Fruit fly (Drosophila melanogaster) whole organism, pupa: ENCODE data around the gene SIFaR.

Experiments used
- CG10348 ChIP-seq: fragments of 200-800 bp; sonication (Bioruptor generic); IDR thresholded peaks from 2 replicates; pipeline ENCODE4 v1.3.6; 2022; ENCODE audit warnings: missing biosample characterization, missing genetic modification characterization
- CG12605 ChIP-seq: fragments of 200-800 bp; sonication (Bioruptor generic); IDR thresholded peaks from 2 replicates; pipeline ENCODE4 v1.3.6; 2022; ENCODE audit warnings: missing biosample characterization, missing genetic modification characterization
- CG13204 ChIP-seq: fragments of 200-800 bp; sonication (Bioruptor generic); optimal IDR thresholded peaks from 2 replicates; lab custom pipeline; 2018; ENCODE audit warnings: missing biosample characterization, mild to moderate bottlenecking, missing genetic modification characterization, moderate library complexity
- CG14655 ChIP-seq: fragments of 200-800 bp; sonication (Bioruptor generic); optimal IDR thresholded peaks from 3 replicates; lab custom pipeline; 2017; ENCODE audit warnings: mild to moderate bottlenecking, missing biosample characterization, missing genetic modification reagents, missing genetic modification characterization
- CG15710 ChIP-seq: fragments of 200-800 bp; sonication (Bioruptor generic); optimal IDR thresholded peaks from 2 replicates; lab custom pipeline; 2018; ENCODE audit warnings: missing biosample characterization, mild to moderate bottlenecking, missing genetic modification characterization, moderate library complexity
- CG17806 ChIP-seq: fragments of 200-800 bp; sonication (Bioruptor generic); optimal IDR thresholded peaks from 2 replicates; lab custom pipeline; 2018; ENCODE audit warnings: missing biosample characterization, mild to moderate bottlenecking, missing genetic modification characterization, moderate library complexity
- CG32121 ChIP-seq: fragments of 200-800 bp; sonication (Bioruptor generic); IDR thresholded peaks from 2 replicates; pipeline ENCODE4 v1.3.6; 2022; ENCODE audit warnings: missing biosample characterization, missing genetic modification characterization
- CG34367 ChIP-seq: fragments of 200-800 bp; sonication (Bioruptor generic); optimal IDR thresholded peaks from 2 replicates; lab custom pipeline; 2018; ENCODE audit warnings: missing biosample characterization, mild to moderate bottlenecking, missing genetic modification characterization
- CG4496 ChIP-seq: fragments of 200-800 bp; sonication (Bioruptor generic); IDR thresholded peaks from 3 replicates; pipeline ENCODE4 v1.3.6; 2022; ENCODE audit warnings: missing biosample characterization, missing genetic modification characterization
- CG8159 ChIP-seq: fragments of 200-800 bp; sonication (Bioruptor generic); optimal IDR thresholded peaks from 3 replicates; lab custom pipeline; 2018; ENCODE audit warnings: missing biosample characterization, mild to moderate bottlenecking, missing genetic modification characterization, moderate library complexity
- CG8301 ChIP-seq: fragments of 200-800 bp; sonication (Bioruptor generic); optimal IDR thresholded peaks from 2 replicates; lab custom pipeline; 2018; ENCODE audit warnings: missing biosample characterization, mild to moderate bottlenecking, missing genetic modification characterization
- CG9948 ChIP-seq: fragments of 200-800 bp; sonication (Bioruptor generic); optimal IDR thresholded peaks from 2 replicates; lab custom pipeline; 2018; ENCODE audit warnings: missing biosample characterization, mild to moderate bottlenecking, missing genetic modification characterization, moderate library complexity
- D1 ChIP-seq: fragments of 200-800 bp; sonication (Bioruptor generic); optimal IDR thresholded peaks from 2 replicates; lab custom pipeline; 2018; ENCODE audit warnings: missing biosample characterization, mild to moderate bottlenecking, missing genetic modification characterization, moderate library complexity
- EcR ChIP-seq: fragments of 200-800 bp; sonication (Bioruptor generic); optimal IDR thresholded peaks from 3 replicates; lab custom pipeline; 2019; ENCODE audit warnings: missing biosample characterization, missing genetic modification characterization, mild to moderate bottlenecking, moderate library complexity, missing genetic modification reagents
- Ets98B ChIP-seq: fragments of 200-800 bp; sonication (Bioruptor generic); IDR thresholded peaks from 2 replicates; pipeline ENCODE4 v1.3.6; 2022; ENCODE audit warnings: missing biosample characterization, missing genetic modification characterization
- Pif1A ChIP-seq: fragments of 200-800 bp; sonication (Bioruptor generic); optimal IDR thresholded peaks from 3 replicates; lab custom pipeline; 2016; ENCODE audit warnings: missing biosample characterization, missing genetic modification characterization
- Pif1B ChIP-seq: fragments of 200-800 bp; sonication (Bioruptor generic); optimal IDR thresholded peaks from 3 replicates; lab custom pipeline; 2016; ENCODE audit warnings: missing biosample characterization, missing genetic modification characterization
- Snoo ChIP-seq: fragments of 200-800 bp; sonication (Bioruptor generic); optimal IDR thresholded peaks from 3 replicates; lab custom pipeline; 2017; ENCODE audit warnings: missing biosample characterization, mild to moderate bottlenecking, missing genetic modification characterization, inconsistent platforms
- fd96Ca ChIP-seq: fragments of 200-800 bp; sonication (Bioruptor generic); IDR thresholded peaks from 3 replicates; pipeline ENCODE4 v1.3.6; 2022; ENCODE audit warnings: missing biosample characterization, missing genetic modification characterization
- gl ChIP-seq: fragments of 200-800 bp; sonication (Bioruptor generic); optimal IDR thresholded peaks from 2 replicates; lab custom pipeline; 2018; ENCODE audit warnings: missing biosample characterization, mild to moderate bottlenecking, missing genetic modification characterization
- rn ChIP-seq: fragments of 200-800 bp; sonication (Bioruptor generic); IDR thresholded peaks from 2 replicates; pipeline ENCODE4 v1.3.6; 2022; ENCODE audit warnings: missing biosample characterization, missing genetic modification characterization

The SIFaR gene

dm6 chr3R:21293833-21294232 lies at the start of gene SIFaR:
TSS of gene SIFaR (minus strand) at chr3R:21293998.
- TF ChIP-seq CG10348 (GFP tag; lab: Robert Waterston, UW) = no peak
- no peak for TF ChIP-seq EcR (GFP tag; lab: Kevin White, UChicago)
- TF ChIP-seq fd96Ca (GFP tag; lab: Robert Waterston, UW) = no peak
- no peak for TF ChIP-seq rn (GFP tag; lab: Robert Waterston, UW)
- no peak for TF ChIP-seq Pif1B (GFP tag; lab: Kevin White, UChicago)
- TF ChIP-seq CG12605 (GFP tag; lab: Robert Waterston, UW) = no peak
- no peak for TF ChIP-seq D1
- no peak for TF ChIP-seq Pif1A
- TF ChIP-seq CG4496 (GFP tag; lab: Robert Waterston, UW) = no peak
- TF ChIP-seq CG13204 (GFP tag; lab: Kevin White, UChicago) = no peak
- TF ChIP-seq Ets98B (GFP tag; lab: Robert Waterston, UW) = no peak
- TF ChIP-seq CG8159 (tag; lab: Kevin White, UChicago) = no peak
- no peak for TF ChIP-seq CG32121

- TF ChIP-seq CG10348 (GFP tag; lab: Robert Waterston, UW) = no peak
- no peak for TF ChIP-seq CG13204 (GFP tag; lab: Kevin White, UChicago)
- TF ChIP-seq CG4496 (GFP tag; lab: Robert Waterston, UW) = no peak
- TF ChIP-seq CG8159 (tag; lab: Kevin White, UChicago) = no peak
- no peak for TF ChIP-seq D1
- TF ChIP-seq CG14655 = no peak
- TF ChIP-seq CG17806 = no peak
- TF ChIP-seq gl (tag; lab: Kevin White, UChicago) = no peak
- TF ChIP-seq fd96Ca (GFP tag; lab: Robert Waterston, UW) = no peak
- TF ChIP-seq CG15710 (tag; lab: Kevin White, UChicago) = no peak
- no peak for TF ChIP-seq CG12605 (GFP tag; lab: Robert Waterston, UW)
- TF ChIP-seq Snoo (tag; lab: Kevin White, UChicago) = no peak
- no peak for TF ChIP-seq rn (GFP tag; lab: Robert Waterston, UW)
- no peak for TF ChIP-seq EcR (GFP tag; lab: Kevin White, UChicago)
- no peak for TF ChIP-seq CG34367 (tag; lab: Kevin White, UChicago)
- no peak for TF ChIP-seq CG8301 (tag; lab: Kevin White, UChicago)
- TF ChIP-seq Ets98B (GFP tag; lab: Robert Waterston, UW) = no peak
- no peak for TF ChIP-seq CG9948 (tag; lab: Kevin White, UChicago)
- no peak for TF ChIP-seq CG32121
These were observed 49.4 kb upstream of the SIFaR start for dm6 chr3R:21343229-21343628.

- TF ChIP-seq D1 (no peak), CG13204 (GFP tag; lab: Kevin White, UChicago) (peak; percentile 7)
These were observed 45.9 kb upstream of the SIFaR start for dm6 chr3R:21339448-21340268.

- TF ChIP-seq EcR (GFP tag; lab: Kevin White, UChicago) = no peak
- TF ChIP-seq Ets98B (GFP tag; lab: Robert Waterston, UW) = no peak
- TF ChIP-seq Snoo (tag; lab: Kevin White, UChicago) = peak; percentile 54
- no peak for TF ChIP-seq CG10348 (GFP tag; lab: Robert Waterston, UW)
- no peak for TF ChIP-seq gl (tag; lab: Kevin White, UChicago)
- TF ChIP-seq rn (GFP tag; lab: Robert Waterston, UW) = no peak
- peak; percentile 57 for TF ChIP-seq CG14655
- TF ChIP-seq D1 = no peak
- TF ChIP-seq CG17806 = peak; percentile 56
- peak; percentile 23 for TF ChIP-seq CG34367 (tag; lab: Kevin White, UChicago)
- TF ChIP-seq CG8301 (tag; lab: Kevin White, UChicago) = peak; percentile 10
- TF ChIP-seq Pif1B (GFP tag; lab: Kevin White, UChicago) = peak; percentile 0
- TF ChIP-seq CG15710 (tag; lab: Kevin White, UChicago) = peak; percentile 59
- TF ChIP-seq fd96Ca (GFP tag; lab: Robert Waterston, UW) = no peak
- no peak for TF ChIP-seq CG13204 (GFP tag; lab: Kevin White, UChicago)
- peak; percentile 70 for TF ChIP-seq CG9948 (tag; lab: Kevin White, UChicago)
- no peak for TF ChIP-seq CG32121
- peak; percentile 79 for TF ChIP-seq CG8159 (tag; lab: Kevin White, UChicago)
- TF ChIP-seq Pif1A = peak; percentile 21
These were observed 45.2 kb upstream of the SIFaR start for dm6 chr3R:21339006-21339420.

dm6 chr3R:21338313-21338921 lies 44.6 kb upstream of the SIFaR start:
- TF ChIP-seq CG13204 (GFP tag; lab: Kevin White, UChicago) (peak; percentile 60), CG12605 (GFP tag; lab: Robert Waterston, UW) (no peak), CG4496 (GFP tag; lab: Robert Waterston, UW) (no peak), CG8301 (tag; lab: Kevin White, UChicago) (no peak), CG15710 (tag; lab: Kevin White, UChicago) (no peak), CG10348 (GFP tag; lab: Robert Waterston, UW) (no peak), rn (GFP tag; lab: Robert Waterston, UW) (no peak)
